Worm (Caenorhabditis elegans): ENCODE measurements around the gene Y54G2A.73.

Gene Y54G2A.73

DNA sequence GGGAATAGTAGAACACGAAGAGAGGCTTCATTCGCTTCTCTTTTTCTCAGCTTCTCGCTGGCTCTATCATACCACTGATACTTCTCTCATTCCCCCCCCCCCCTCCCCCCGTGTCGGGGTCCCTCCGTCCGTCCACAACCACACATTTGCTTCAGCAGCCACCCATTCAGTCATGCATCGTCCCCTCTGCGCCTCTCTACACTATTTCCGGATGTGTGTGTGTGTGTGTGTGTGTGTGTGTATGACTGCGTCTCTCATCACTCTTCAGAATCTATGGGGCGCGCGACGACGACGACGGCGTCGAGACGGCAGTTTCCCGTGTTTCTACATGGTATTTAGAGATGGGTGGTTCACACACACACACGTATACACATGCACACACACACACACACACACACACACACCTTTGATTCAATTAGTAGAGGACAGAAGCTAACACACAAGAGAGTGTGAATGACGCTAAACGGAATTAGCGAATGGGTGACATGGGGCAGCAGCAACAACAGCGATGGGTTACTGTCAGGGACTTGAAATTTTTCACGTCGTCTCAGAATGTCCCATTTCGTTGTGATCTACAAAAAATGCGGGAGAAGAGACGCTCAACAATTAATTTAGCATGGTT, 15.3 kb downstream of the Y54G2A.73 start (continued):
- peak; percentile 85 for TF ChIP-seq hlh-30 (tag; optimal IDR thresholded peaks at IDR 0.05; ENCODE audit: insufficient read depth)
- no peak for TF ChIP-seq ZK546.5 (tag; optimal IDR thresholded peaks at IDR 0.05)
- TF ChIP-seq jun-1 (tag; optimal IDR thresholded peaks at IDR 0.05) = no peak
- TF ChIP-seq lin-29 (GFP tag; IDR thresholded peaks at IDR 0.05) = no peak
- no peak for TF ChIP-seq F26F4.8 (GFP tag; conservative IDR thresholded peaks at IDR 0.05)
- TF ChIP-seq zfp-2 (tag; optimal IDR thresholded peaks at IDR 0.05) = no peak
- no peak for TF ChIP-seq mdt-29 (GFP tag; IDR thresholded peaks at IDR 0.05)
- TF ChIP-seq ZK337.2 (GFP tag; IDR thresholded peaks at IDR 0.05) = no peak
- TF ChIP-seq T20F7.1 (GFP tag; optimal IDR thresholded peaks at IDR 0.05) = no peak
- peak; percentile 14 for TF ChIP-seq dpl-1 (GFP tag; optimal IDR thresholded peaks at IDR 0.05)
- TF ChIP-seq F44E2.7 (GFP tag; IDR thresholded peaks at IDR 0.05) = no peak
- TF ChIP-seq lin-15B (tag; optimal IDR thresholded peaks at IDR 0.05) = no peak
- TF ChIP-seq zip-11 (GFP tag; IDR thresholded peaks at IDR 0.05) = no peak

DNA sequence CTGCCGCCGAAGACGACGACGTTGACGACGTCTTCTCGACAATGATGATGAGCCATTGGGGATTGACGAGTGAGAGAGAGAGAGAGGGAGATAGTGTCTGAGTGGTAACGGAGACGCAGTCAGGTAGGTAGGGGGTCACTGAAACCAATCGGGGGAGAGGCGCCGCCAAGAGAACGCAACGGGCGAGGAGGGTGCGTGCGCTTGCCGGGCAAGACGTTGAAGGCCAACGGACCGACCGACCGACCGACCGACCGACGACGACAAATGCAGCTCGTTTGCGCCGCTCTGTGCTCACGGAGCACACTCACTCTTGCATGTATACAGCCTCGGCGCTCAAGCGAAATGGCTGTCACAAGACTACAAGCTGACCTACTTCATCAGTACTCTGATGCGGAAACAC, 18.2 kb downstream of the Y54G2A.73 start:
- TF ChIP-seq D1046.2 (GFP tag; IDR thresholded peaks at IDR 0.05) = 0 out of 2 replicates have a peak, but pooled peaks have one; percentile 68
- no peak for TF ChIP-seq mdt-29 (GFP tag; IDR thresholded peaks at IDR 0.05)
- TF ChIP-seq ztf-7 (tag; optimal IDR thresholded peaks at IDR 0.05) = no peak
- no peak for TF ChIP-seq zag-1 (tag; optimal IDR thresholded peaks at IDR 0.05)
- TF ChIP-seq rbr-2 (tag; optimal IDR thresholded peaks at IDR 0.05) = peak; percentile 7
- no peak for TF ChIP-seq madf-9 (GFP tag; conservative IDR thresholded peaks at IDR 0.05)
- TF ChIP-seq Y75B8A.6 (GFP tag; IDR thresholded peaks at IDR 0.05) = no peak
- TF ChIP-seq mep-1 (tag; optimal IDR thresholded peaks at IDR 0.05) = peak; percentile 1
- TF ChIP-seq cey-2 (tag; optimal IDR thresholded peaks at IDR 0.05; ENCODE audit: borderline replicate concordance, insufficient read depth) = no peak
- TF ChIP-seq unc-130 (GFP tag; optimal IDR thresholded peaks at IDR 0.05) = no peak
- TF ChIP-seq snpc-1.2 (GFP tag; IDR thresholded peaks at IDR 0.05) = peak; percentile 46; the same call in 1 of the 2 replicates
- TF ChIP-seq daf-12 (tag; optimal IDR thresholded peaks at IDR 0.05) = no peak
- no peak for TF ChIP-seq lin-15B (tag; optimal IDR thresholded peaks at IDR 0.05)
- TF ChIP-seq T26A8.4 (GFP tag; IDR thresholded peaks at IDR 0.05) = peak; percentile 52
- TF ChIP-seq ztf-11 (tag; optimal IDR thresholded peaks at IDR 0.05) = no peak
- TF ChIP-seq hif-1 (tag; optimal IDR thresholded peaks at IDR 0.05) = peak in 1 of 2 experiments; percentile 29
- TF ChIP-seq Y48G9A.11 (GFP tag; IDR thresholded peaks at IDR 0.05) = no peak
- peak; percentile 77 for TF ChIP-seq egl-43 (GFP tag; IDR thresholded peaks at IDR 0.05)
- TF ChIP-seq F44E2.7 (GFP tag; IDR thresholded peaks at IDR 0.05) = 0 out of 2 replicates have a peak, but pooled peaks have one; percentile 50
- TF ChIP-seq ceh-20 (GFP tag; IDR thresholded peaks at IDR 0.05) = no peak
- no peak for TF ChIP-seq fkh-10 (GFP tag; optimal IDR thresholded peaks at IDR 0.05)
- TF ChIP-seq arid-1 (GFP tag; conservative IDR thresholded peaks at IDR 0.05) = 0 out of 2 replicates have a peak, but pooled peaks have one; percentile 17
- no peak for TF ChIP-seq lir-3 (tag; optimal IDR thresholded peaks at IDR 0.05)
- TF ChIP-seq sdz-12 (GFP tag; optimal IDR thresholded peaks at IDR 0.05) = no peak
- no peak for TF ChIP-seq lin-39 (tag; optimal IDR thresholded peaks at IDR 0.05)
- TF ChIP-seq pha-4 (GFP tag; IDR thresholded peaks at IDR 0.05) = no peak
- TF ChIP-seq pha-4 (tag; optimal IDR thresholded peaks at IDR 0.05) = no peak
- no peak for TF ChIP-seq lsy-2 (tag; optimal IDR thresholded peaks at IDR 0.05)
- no peak for TF ChIP-seq ceh-32 (tag; optimal IDR thresholded peaks at IDR 0.05; ENCODE audit: poor library complexity)
- TF ChIP-seq set-16 (GFP tag; IDR thresholded peaks at IDR 0.05) = peak; percentile 97
- peak; percentile 47 for TF ChIP-seq mxl-3 (GFP tag; optimal IDR thresholded peaks at IDR 0.05)
- TF ChIP-seq hmg-1.1 (GFP tag; IDR thresholded peaks at IDR 0.05) = peak; percentile 56
- peak; percentile 61 for TF ChIP-seq aha-1 (tag)
- TF ChIP-seq hlh-11 (tag; optimal IDR thresholded peaks at IDR 0.05) = peak; percentile 44
- no peak for TF ChIP-seq nhr-237 (tag; optimal IDR thresholded peaks at IDR 0.05)
- no peak for TF ChIP-seq ama-1 (optimal IDR thresholded peaks at IDR 0.05)
- TF ChIP-seq tag-97 (GFP tag; IDR thresholded peaks at IDR 0.05) = no peak
- peak in 1 of 2 experiments; percentile 15 for TF ChIP-seq unc-62 (GFP tag; optimal IDR thresholded peaks at IDR 0.05 in 1 of 2)
- no peak for TF ChIP-seq unc-62 (tag; optimal IDR thresholded peaks at IDR 0.05)
- no peak for TF ChIP-seq fos-1 (tag; optimal IDR thresholded peaks at IDR 0.05)
